Worm (Caenorhabditis elegans) whole organism, late embryonic: ENCODE results near the gene F11A5.5.

Experiments used
- C08G9.2 ChIP-seq: sonication (generic microtip); optimal IDR thresholded peaks from 2 replicates; lab custom pipeline; 2016; ENCODE audit warnings: mild to moderate bottlenecking, missing genetic modification characterization, moderate library complexity, missing compliant biosample characterization
- F13H6.1 ChIP-seq: sonication (generic microtip); optimal IDR thresholded peaks from 2 replicates; lab custom pipeline; 2016; ENCODE audit warnings: missing genetic modification characterization, missing compliant biosample characterization
- Y22D7AL.16 ChIP-seq: sonication (generic microtip); optimal IDR thresholded peaks from 2 replicates; lab custom pipeline; 2016; ENCODE audit warnings: missing genetic modification characterization, missing compliant biosample characterization
- ama-1 ChIP-seq: fragments of 150-350 bp; optimal IDR thresholded peaks from 2 replicates; lab custom pipeline; 2014
- ceh-19 ChIP-seq: fragments of 200-800 bp; sonication (Bioruptor generic); optimal IDR thresholded peaks from 2 replicates; lab custom pipeline; 2018; ENCODE audit warnings: mild to moderate bottlenecking, missing genetic modification characterization, missing compliant biosample characterization
- ceh-2 ChIP-seq: sonication (generic microtip); optimal IDR thresholded peaks from 2 replicates; lab custom pipeline; 2016; ENCODE audit warnings: missing genotype, missing genetic modification characterization, missing compliant biosample characterization
- ceh-22 ChIP-seq: sonication (generic microtip); optimal IDR thresholded peaks from 2 replicates; lab custom pipeline; 2017; ENCODE audit warnings: missing biosample characterization, missing genetic modification characterization
- ceh-24 ChIP-seq: sonication (generic microtip); optimal IDR thresholded peaks from 2 replicates; lab custom pipeline; 2016; ENCODE audit warnings: mild to moderate bottlenecking, missing genetic modification characterization, missing compliant biosample characterization
- ceh-45 ChIP-seq: fragments of 200-800 bp; sonication (Bioruptor generic); IDR thresholded peaks from 2 replicates; pipeline ENCODE4 v1.3.6; 2022; ENCODE audit warnings: missing genetic modification reagents, missing genetic modification characterization, missing compliant biosample characterization
- dmd-4 ChIP-seq: sonication (generic microtip); optimal IDR thresholded peaks from 2 replicates; lab custom pipeline; 2016; ENCODE audit warnings: borderline replicate concordance, missing genetic modification characterization, missing compliant biosample characterization
- ets-4 ChIP-seq: sonication (generic microtip); optimal IDR thresholded peaks from 2 replicates; lab custom pipeline; 2016; ENCODE audit warnings: missing genetic modification characterization, missing compliant biosample characterization
- eyg-1 ChIP-seq: sonication (generic microtip); optimal IDR thresholded peaks from 2 replicates; lab custom pipeline; 2016; ENCODE audit warnings: missing genotype, missing genetic modification characterization, missing compliant biosample characterization
- fkh-10 ChIP-seq: fragments of 150-350 bp; optimal IDR thresholded peaks from 2 replicates; lab custom pipeline; 2014; ENCODE audit warnings: missing biosample characterization, missing genetic modification reagents, missing genetic modification characterization
- gmeb-2 ChIP-seq: sonication (generic microtip); optimal IDR thresholded peaks from 2 replicates; lab custom pipeline; 2016; ENCODE audit warnings: missing genetic modification characterization, inconsistent platforms, missing compliant biosample characterization
- hlh-15 ChIP-seq: sonication (generic microtip); optimal IDR thresholded peaks from 2 replicates; lab custom pipeline; 2016; ENCODE audit warnings: missing genetic modification characterization, missing compliant biosample characterization
- hlh-30 ChIP-seq: sonication (generic microtip); optimal IDR thresholded peaks from 2 replicates; lab custom pipeline; 2017; ENCODE audit warnings: antibody characterized with exemption, missing genetic modification characterization, missing compliant biosample characterization; ENCODE audit not compliant: insufficient read depth
- hlh-6 ChIP-seq: sonication (generic microtip); optimal IDR thresholded peaks from 2 replicates; lab custom pipeline; 2016; ENCODE audit warnings: missing genotype, missing genetic modification characterization, missing compliant biosample characterization
- hlh-8 ChIP-seq: sonication (generic microtip); optimal IDR thresholded peaks from 2 replicates; lab custom pipeline; 2016; ENCODE audit warnings: missing genotype, missing genetic modification characterization, missing compliant biosample characterization
- lin-11 ChIP-seq: fragments of 200-800 bp; sonication (Bioruptor generic); optimal IDR thresholded peaks from 2 replicates; lab custom pipeline; 2018; ENCODE audit warnings: mild to moderate bottlenecking, missing genetic modification characterization, missing compliant biosample characterization
- madf-2 ChIP-seq: sonication (generic microtip); optimal IDR thresholded peaks from 2 replicates; lab custom pipeline; 2017; ENCODE audit warnings: missing genetic modification characterization, missing compliant biosample characterization
- mec-3 ChIP-seq: sonication (generic microtip); optimal IDR thresholded peaks from 2 replicates; lab custom pipeline; 2016; ENCODE audit warnings: borderline replicate concordance, missing genetic modification characterization, missing compliant biosample characterization
- nfya-1 ChIP-seq: sonication (generic microtip); optimal IDR thresholded peaks from 2 replicates; lab custom pipeline; 2017; ENCODE audit warnings: missing genetic modification characterization, mild to moderate bottlenecking, missing compliant biosample characterization, antibody characterized with exemption, moderate library complexity
- nhr-11 ChIP-seq: fragments of 150-350 bp; optimal IDR thresholded peaks from 2 replicates; lab custom pipeline; 2014; ENCODE audit warnings: missing biosample characterization, missing genetic modification characterization
- nhr-232 ChIP-seq: sonication (generic microtip); optimal IDR thresholded peaks from 2 replicates; lab custom pipeline; 2016; ENCODE audit warnings: missing genetic modification characterization, missing compliant biosample characterization
- odd-2 ChIP-seq: sonication (generic microtip); optimal IDR thresholded peaks from 2 replicates; lab custom pipeline; 2017; ENCODE audit warnings: antibody characterized with exemption, mild to moderate bottlenecking, missing genetic modification characterization, missing compliant biosample characterization
- pag-3 ChIP-seq: sonication (generic microtip); optimal IDR thresholded peaks from 2 replicates; lab custom pipeline; 2016; ENCODE audit warnings: missing compliant biosample characterization, missing genetic modification characterization, borderline replicate concordance
- pax-1 ChIP-seq: fragments of 150-350 bp; optimal IDR thresholded peaks from 2 replicates; lab custom pipeline; 2014; ENCODE audit warnings: missing biosample characterization, missing genetic modification characterization
- pha-2 ChIP-seq: sonication (generic microtip); optimal IDR thresholded peaks from 2 replicates; lab custom pipeline; 2017; ENCODE audit warnings: mild to moderate bottlenecking, missing genetic modification characterization, missing compliant biosample characterization
- pqm-1 ChIP-seq: sonication (generic microtip); optimal IDR thresholded peaks from 2 replicates; lab custom pipeline; 2016; ENCODE audit warnings: missing genetic modification characterization, missing compliant biosample characterization
- pros-1 ChIP-seq: fragments of 150-350 bp; optimal IDR thresholded peaks from 2 replicates; lab custom pipeline; 2014; ENCODE audit warnings: missing biosample characterization, missing genetic modification reagents, missing genetic modification characterization
- rnt-1 ChIP-seq: sonication (generic microtip); optimal IDR thresholded peaks from 2 replicates; lab custom pipeline; 2016; ENCODE audit warnings: missing genetic modification characterization, missing compliant biosample characterization
- sdc-2 ChIP-seq: sonication (generic microtip); optimal IDR thresholded peaks from 2 replicates; lab custom pipeline; 2016; ENCODE audit warnings: missing genotype, missing genetic modification characterization, missing compliant biosample characterization
- sox-2 ChIP-seq: fragments of 200-800 bp; sonication (Bioruptor generic); IDR thresholded peaks from 2 replicates; pipeline ENCODE4 v1.3.6; 2022; ENCODE audit warnings: missing genetic modification reagents, missing genetic modification characterization, missing compliant biosample characterization
- syd-9 ChIP-seq: sonication (generic microtip); optimal IDR thresholded peaks from 2 replicates; lab custom pipeline; 2016; ENCODE audit warnings: mild to moderate bottlenecking, missing genetic modification characterization, moderate library complexity, missing compliant biosample characterization
- tbx-2 ChIP-seq: sonication (generic microtip); optimal IDR thresholded peaks from 2 replicates; lab custom pipeline; 2016; ENCODE audit warnings: missing genetic modification characterization, missing compliant biosample characterization
- unc-55 ChIP-seq: sonication (generic microtip); optimal IDR thresholded peaks from 2 replicates; lab custom pipeline; 2017; ENCODE audit warnings: missing biosample characterization, missing genetic modification reagents, missing genetic modification characterization
- zip-5 ChIP-seq: sonication (generic microtip); optimal IDR thresholded peaks from 2 replicates; lab custom pipeline; 2016; ENCODE audit warnings: missing genetic modification characterization, missing compliant biosample characterization

The F11A5.5 gene

DNA sequence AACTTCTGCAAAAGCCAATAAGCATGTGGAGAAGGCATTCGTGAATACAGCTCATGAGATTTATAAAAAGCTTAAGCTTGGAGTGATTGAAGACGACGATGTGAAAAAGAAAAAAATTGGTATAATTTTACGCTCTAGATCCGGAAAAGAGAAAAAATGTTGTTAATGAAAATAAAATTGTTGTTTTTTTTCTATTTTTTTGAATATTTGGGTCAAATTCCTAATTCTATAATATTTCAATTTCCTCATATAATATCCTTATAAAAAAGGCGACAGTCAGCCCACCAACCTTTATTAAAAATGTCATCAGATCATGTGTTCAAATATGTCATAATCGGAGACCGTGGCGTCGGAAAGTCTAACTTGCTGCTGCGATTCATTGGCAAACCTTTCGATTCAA, 2.7 kb upstream of the F11A5.5 start, which contains the start of gene rabr-3:
Gene rabr-3 (plus strand): TSS at position 301 of the 400 bp plus-strand sequence.
- TF ChIP-seq pax-1 (tag; lab: Kevin White, UChicago) (no peak), zip-5 (tag; lab: Kevin White, UChicago) (no peak), tbx-2 (tag; lab: Kevin White, UChicago) (no peak), nfya-1 (tag; lab: Kevin White, UChicago) (no peak), pros-1 (no peak), F13H6.1 (tag; lab: Kevin White, UChicago) (no peak), Y22D7AL.16 (tag; lab: Kevin White, UChicago) (no peak), syd-9 (tag; lab: Kevin White, UChicago) (no peak), mec-3 (no peak), gmeb-2 (tag; lab: Kevin White, UChicago) (no peak), pha-2 (tag; lab: Kevin White, UChicago) (no peak), hlh-8 (tag; lab: Kevin White, UChicago) (no peak)

ce11 chrV:16201730-16202129, 3.6 kb downstream of the F11A5.5 start, which contains the start of gene F11A5.17:
Gene F11A5.17, plus strand, starts transcription at chrV:16202030.
- TF ChIP-seq zip-5 (tag; lab: Kevin White, UChicago) (no peak), ama-1 (no peak), rnt-1 (tag; lab: Kevin White, UChicago) (no peak), F13H6.1 (tag; lab: Kevin White, UChicago) (no peak), hlh-15 (tag; lab: Kevin White, UChicago) (no peak), sox-2 (GFP tag; lab: Robert Waterston, UW) (no peak), pqm-1 (no peak), nfya-1 (tag; lab: Kevin White, UChicago) (no peak), lin-11 (tag; lab: Kevin White, UChicago) (no peak), C08G9.2 (tag; lab: Kevin White, UChicago) (no peak), sdc-2 (tag; lab: Kevin White, UChicago) (no peak), nhr-232 (tag; lab: Kevin White, UChicago) (no peak), ceh-19 (GFP tag; lab: Kevin White, UChicago) (no peak)

ce11 chrV:16202618-16203017, 4.5 kb downstream of the F11A5.5 start, which contains the start of gene F11A5.18:
Gene F11A5.18, plus strand, starts transcription at chrV:16202918.
- TF ChIP-seq pros-1 (no peak), unc-55 (no peak), ceh-24 (tag; lab: Kevin White, UChicago) (no peak), dmd-4 (tag; lab: Kevin White, UChicago) (no peak), ceh-22 (tag; lab: Kevin White, UChicago) (no peak), nfya-1 (tag; lab: Kevin White, UChicago) (no peak), rnt-1 (tag; lab: Kevin White, UChicago) (no peak), ceh-2 (tag; lab: Kevin White, UChicago) (no peak)

ce11 chrV:16204888-16205287, 6.8 kb downstream of the F11A5.5 start, which contains the start of gene irld-26:
Gene irld-26, plus strand, starts transcription at chrV:16205188.
- no peak for TF ChIP-seq pag-3 (tag; lab: Kevin White, UChicago)
- TF ChIP-seq madf-2 (tag; lab: Kevin White, UChicago), result no peak
- no peak for TF ChIP-seq hlh-30

- TF ChIP-seq madf-2 (tag; lab: Kevin White, UChicago) (no peak), fkh-10 (GFP tag; lab: Kevin White, UChicago) (no peak), pros-1 (no peak), ceh-19 (GFP tag; lab: Kevin White, UChicago) (no peak), pqm-1 (no peak), ceh-45 (GFP tag; lab: Robert Waterston, UW) (no peak), hlh-6 (tag; lab: Kevin White, UChicago) (no peak), lin-11 (tag; lab: Kevin White, UChicago) (no peak), nhr-11 (tag; lab: Kevin White, UChicago) (no peak), eyg-1 (tag; lab: Kevin White, UChicago) (no peak), ets-4 (no peak), odd-2 (tag; lab: Kevin White, UChicago) (no peak)
Measured at ce11 chrV:16209837-16210236, 11.7 kb downstream of the F11A5.5 start, which contains the start of gene oac-15. Gene oac-15, minus strand, starts transcription at chrV:16209937.
